Fruit fly (Drosophila melanogaster) whole organism, pupa: ENCODE results near the gene pcm.

ENCODE experiments used
- CG13204 ChIP-seq: fragments of 200-800 bp; sonication (Bioruptor generic); optimal IDR thresholded peaks from 2 replicates; lab custom pipeline; 2018; ENCODE audit warnings: missing biosample characterization, mild to moderate bottlenecking, missing genetic modification characterization, moderate library complexity
- CG14655 ChIP-seq: fragments of 200-800 bp; sonication (Bioruptor generic); optimal IDR thresholded peaks from 3 replicates; lab custom pipeline; 2017; ENCODE audit warnings: mild to moderate bottlenecking, missing biosample characterization, missing genetic modification reagents, missing genetic modification characterization
- CG17806 ChIP-seq: fragments of 200-800 bp; sonication (Bioruptor generic); optimal IDR thresholded peaks from 2 replicates; lab custom pipeline; 2018; ENCODE audit warnings: missing biosample characterization, mild to moderate bottlenecking, missing genetic modification characterization, moderate library complexity
- CG34367 ChIP-seq: fragments of 200-800 bp; sonication (Bioruptor generic); optimal IDR thresholded peaks from 2 replicates; lab custom pipeline; 2018; ENCODE audit warnings: missing biosample characterization, mild to moderate bottlenecking, missing genetic modification characterization
- EcR ChIP-seq: fragments of 200-800 bp; sonication (Bioruptor generic); optimal IDR thresholded peaks from 3 replicates; lab custom pipeline; 2019; ENCODE audit warnings: missing biosample characterization, missing genetic modification characterization, mild to moderate bottlenecking, moderate library complexity, missing genetic modification reagents
- Ets98B ChIP-seq: fragments of 200-800 bp; sonication (Bioruptor generic); IDR thresholded peaks from 2 replicates; pipeline ENCODE4 v1.3.6; 2022; ENCODE audit warnings: missing biosample characterization, missing genetic modification characterization
- fd96Ca ChIP-seq: fragments of 200-800 bp; sonication (Bioruptor generic); IDR thresholded peaks from 3 replicates; pipeline ENCODE4 v1.3.6; 2022; ENCODE audit warnings: missing biosample characterization, missing genetic modification characterization
- gl ChIP-seq: fragments of 200-800 bp; sonication (Bioruptor generic); optimal IDR thresholded peaks from 2 replicates; lab custom pipeline; 2018; ENCODE audit warnings: missing biosample characterization, mild to moderate bottlenecking, missing genetic modification characterization
- rn ChIP-seq: fragments of 200-800 bp; sonication (Bioruptor generic); IDR thresholded peaks from 2 replicates; pipeline ENCODE4 v1.3.6; 2022; ENCODE audit warnings: missing biosample characterization, missing genetic modification characterization

DNA sequence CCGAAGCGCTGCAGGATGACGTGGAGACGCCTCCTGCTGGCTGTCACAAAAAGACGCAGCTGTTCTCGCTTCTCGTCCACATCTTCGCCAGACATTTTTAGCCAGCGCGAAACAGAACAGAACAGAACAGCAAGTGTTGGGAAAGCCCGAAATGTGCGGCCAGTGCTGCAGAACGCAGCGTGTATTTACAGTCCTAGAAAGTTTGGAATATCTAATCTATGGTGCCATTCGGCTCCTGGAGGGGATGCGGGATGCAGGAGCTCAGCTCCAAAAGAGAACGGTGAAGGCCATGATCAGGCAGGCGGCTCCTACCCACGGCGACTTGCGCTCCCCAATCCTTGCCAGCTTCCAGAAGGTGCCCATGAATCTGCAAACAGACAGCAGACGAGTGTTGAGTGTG lies 2.5 kb upstream of the pcm start, which contains the start of gene CG12204:
- TF ChIP-seq Ets98B (no peak), CG14655 (GFP tag; lab: Kevin White, UChicago) (no peak), CG34367 (tag; lab: Kevin White, UChicago) (no peak), fd96Ca (GFP tag; lab: Robert Waterston, UW) (no peak), CG17806 (no peak), CG13204 (no peak), rn (GFP tag; lab: Robert Waterston, UW) (no peak), EcR (GFP tag; lab: Kevin White, UChicago) (no peak), gl (no peak)
